Worm (Caenorhabditis elegans) whole organism, L2 larva: ENCODE measurements around the gene mrpl-12.

Source experiments
- C34F6.9 ChIP-seq: fragments of 150-350 bp; optimal IDR thresholded peaks from 2 replicates; lab custom pipeline; 2014; ENCODE audit warnings: missing biosample characterization, missing genetic modification characterization
- F13H6.1 ChIP-seq: sonication (generic microtip); optimal IDR thresholded peaks from 2 replicates; lab custom pipeline; 2016; ENCODE audit warnings: missing genetic modification characterization, missing compliant biosample characterization
- R02D3.7 ChIP-seq: fragments of 150-350 bp; optimal IDR thresholded peaks from 2 replicates; lab custom pipeline; 2014; ENCODE audit warnings: missing biosample characterization, missing genetic modification characterization
- Y55F3AM.14 ChIP-seq: fragments of 200-800 bp; sonication (Bioruptor generic); optimal IDR thresholded peaks from 2 replicates; lab custom pipeline; 2018; ENCODE audit warnings: mild to moderate bottlenecking, missing genetic modification characterization, missing compliant biosample characterization
- ZK546.5 ChIP-seq: sonication (generic microtip); optimal IDR thresholded peaks from 2 replicates; lab custom pipeline; 2017; ENCODE audit warnings: missing biosample characterization, missing genetic modification characterization
- alr-1 ChIP-seq: fragments of 150-350 bp; optimal IDR thresholded peaks from 2 replicates; lab custom pipeline; 2014; ENCODE audit warnings: missing biosample characterization, missing genetic modification characterization
- aly-2 ChIP-seq: fragments of 150-350 bp; optimal IDR thresholded peaks from 2 replicates; lab custom pipeline; 2014; ENCODE audit warnings: missing biosample characterization, missing genetic modification characterization
- blmp-1 ChIP-seq: sonication (generic microtip); optimal IDR thresholded peaks from 2 replicates; lab custom pipeline; 2017; ENCODE audit warnings: missing genetic modification characterization, mild to moderate bottlenecking, missing compliant biosample characterization, antibody characterized with exemption, moderate library complexity; ENCODE audit not compliant: insufficient read depth
- ceh-16 ChIP-seq: fragments of 150-350 bp; optimal IDR thresholded peaks from 2 replicates; lab custom pipeline; 2014; ENCODE audit warnings: missing biosample characterization, missing genetic modification characterization
- ceh-82 ChIP-seq: fragments of 150-350 bp; optimal IDR thresholded peaks from 2 replicates; lab custom pipeline; 2014; ENCODE audit warnings: missing biosample characterization, missing genetic modification characterization
- crh-2 ChIP-seq: sonication (generic microtip); optimal IDR thresholded peaks from 2 replicates; lab custom pipeline; 2017; ENCODE audit warnings: missing biosample characterization, missing genetic modification characterization
- dmd-4 ChIP-seq: sonication (generic microtip); optimal IDR thresholded peaks from 2 replicates; lab custom pipeline; 2017; ENCODE audit warnings: missing biosample characterization, missing genetic modification characterization
- egl-27 ChIP-seq: sonication (generic microtip); optimal IDR thresholded peaks from 3 replicates; lab custom pipeline; 2017; ENCODE audit warnings: missing biosample characterization, missing genetic modification reagents, missing genetic modification characterization
- elt-1 ChIP-seq: fragments of 150-350 bp; optimal IDR thresholded peaks from 2 replicates; lab custom pipeline; 2014; ENCODE audit warnings: missing biosample characterization, missing genetic modification characterization
- elt-3 ChIP-seq: sonication (generic microtip); optimal IDR thresholded peaks from 2 replicates; lab custom pipeline; 2017; ENCODE audit warnings: missing biosample characterization, missing genetic modification characterization
- fos-1 ChIP-seq: fragments of 150-350 bp; optimal IDR thresholded peaks from 2 replicates; lab custom pipeline; 2014; ENCODE audit warnings: missing biosample characterization, missing genetic modification characterization
- gmeb-1 ChIP-seq: fragments of 150-350 bp; optimal IDR thresholded peaks from 2 replicates; lab custom pipeline; 2014; ENCODE audit warnings: missing biosample characterization, missing genetic modification characterization
- lin-11 ChIP-seq: fragments of 150-350 bp; sonication (generic microtip); optimal IDR thresholded peaks from 2 replicates; lab custom pipeline; 2014; ENCODE audit warnings: missing biosample characterization, missing genetic modification characterization, inconsistent platforms, mixed read lengths
- lin-13 ChIP-seq: fragments of 150-350 bp; optimal IDR thresholded peaks from 2 replicates; lab custom pipeline; 2014; ENCODE audit warnings: missing biosample characterization, missing genetic modification reagents, missing genetic modification characterization
- lin-39 ChIP-seq: fragments of 150-350 bp; optimal IDR thresholded peaks from 2 replicates; lab custom pipeline; 2014; ENCODE audit warnings: missing biosample characterization, missing genetic modification reagents, missing genetic modification characterization
- lsy-2 ChIP-seq, 2 experiments: fragments of 150-350 bp in 1 of 2; sonication (generic microtip) in 1 of 2; optimal IDR thresholded peaks; 2 replicates each; lab custom pipeline; 2014 to 2017; ENCODE audit warnings: missing biosample characterization in 2 of 2, missing genetic modification characterization in 2 of 2
- mab-5 ChIP-seq: fragments of 150-350 bp; optimal IDR thresholded peaks from 2 replicates; lab custom pipeline; 2014; ENCODE audit warnings: missing biosample characterization, missing genetic modification characterization
- mdl-1 ChIP-seq, 2 experiments: fragments of 150-350 bp in 1 of 2; sonication (generic microtip) in 1 of 2; optimal IDR thresholded peaks; 2 replicates each; lab custom pipeline; 2017; ENCODE audit warnings: missing biosample characterization in 2 of 2, missing genetic modification characterization in 2 of 2
- nhr-10 ChIP-seq: sonication (generic microtip); optimal IDR thresholded peaks from 2 replicates; lab custom pipeline; 2017; ENCODE audit warnings: missing biosample characterization, missing genetic modification characterization
- nhr-11 ChIP-seq: fragments of 150-350 bp; optimal IDR thresholded peaks from 2 replicates; lab custom pipeline; 2014; ENCODE audit warnings: missing biosample characterization, missing genetic modification characterization
- nhr-129 ChIP-seq: fragments of 150-350 bp; optimal IDR thresholded peaks from 2 replicates; lab custom pipeline; 2014; ENCODE audit warnings: missing biosample characterization, missing genetic modification characterization
- nhr-21 ChIP-seq: fragments of 150-350 bp; optimal IDR thresholded peaks from 2 replicates; lab custom pipeline; 2014; ENCODE audit warnings: missing biosample characterization, missing genetic modification characterization
- nhr-23 ChIP-seq: fragments of 150-350 bp; optimal IDR thresholded peaks from 2 replicates; lab custom pipeline; 2014; ENCODE audit warnings: missing biosample characterization, missing genetic modification reagents, missing genetic modification characterization
- nhr-237 ChIP-seq: fragments of 150-350 bp; optimal IDR thresholded peaks from 2 replicates; lab custom pipeline; 2014; ENCODE audit warnings: missing biosample characterization, missing genetic modification characterization
- nhr-25 ChIP-seq: fragments of 150-350 bp; sonication (generic microtip); optimal IDR thresholded peaks from 3 replicates; lab custom pipeline; 2014; ENCODE audit warnings: missing biosample characterization, missing genetic modification characterization
- nhr-6 ChIP-seq: fragments of 150-350 bp; optimal IDR thresholded peaks from 2 replicates; lab custom pipeline; 2014; ENCODE audit warnings: missing biosample characterization, missing genetic modification characterization
- peb-1 ChIP-seq: fragments of 150-350 bp; optimal IDR thresholded peaks from 2 replicates; lab custom pipeline; 2014; ENCODE audit warnings: missing biosample characterization, missing genetic modification characterization
- sem-4 ChIP-seq: fragments of 150-350 bp; optimal IDR thresholded peaks from 2 replicates; lab custom pipeline; 2014; ENCODE audit warnings: missing biosample characterization, missing genetic modification reagents, missing genetic modification characterization
- sma-3 ChIP-seq: sonication (generic microtip); optimal IDR thresholded peaks from 2 replicates; lab custom pipeline; 2016; ENCODE audit warnings: missing genetic modification reagents, missing genetic modification characterization, missing compliant biosample characterization
- snpc-4 ChIP-seq: fragments of 150-350 bp; optimal IDR thresholded peaks from 2 replicates; lab custom pipeline; 2014; ENCODE audit warnings: missing biosample characterization, missing genetic modification characterization
- unc-39 ChIP-seq: fragments of 150-350 bp; optimal IDR thresholded peaks from 2 replicates; lab custom pipeline; 2014; ENCODE audit warnings: missing biosample characterization, missing genetic modification characterization
- unc-55 ChIP-seq: fragments of 150-350 bp; sonication (generic microtip); optimal IDR thresholded peaks from 3 replicates; lab custom pipeline; 2014; ENCODE audit warnings: missing biosample characterization, missing genetic modification reagents, missing genetic modification characterization
- zag-1 ChIP-seq: fragments of 150-350 bp; optimal IDR thresholded peaks from 2 replicates; lab custom pipeline; 2014; ENCODE audit warnings: missing biosample characterization, missing genetic modification characterization
- ztf-1 ChIP-seq: fragments of 200-800 bp; sonication (Bioruptor generic); conservative IDR thresholded peaks from 2 replicates; pipeline ENCODE4 v1.3.6; 2022; ENCODE audit warnings: missing genetic modification characterization, missing compliant biosample characterization

Gene mrpl-12

DNA sequence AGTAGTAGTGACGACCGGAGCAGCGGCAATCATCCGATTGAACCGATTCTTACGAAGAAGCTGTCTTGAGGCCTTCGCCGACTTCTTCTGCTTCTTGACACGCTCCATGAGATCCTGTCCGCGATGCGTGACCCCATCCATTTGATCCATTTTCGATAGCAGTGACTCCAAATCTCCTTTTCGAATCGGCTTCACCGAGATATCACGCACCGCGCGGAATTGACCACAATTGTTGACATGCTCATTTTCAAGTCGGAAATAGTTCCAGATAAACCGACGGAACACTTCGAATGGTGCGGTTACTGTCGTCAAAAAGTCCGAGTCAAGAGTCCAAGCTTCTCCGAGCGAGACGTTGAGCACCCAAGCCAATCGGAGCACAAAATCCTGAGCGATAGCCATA, 3.7 kb upstream of the mrpl-12 start:
- no peak for TF ChIP-seq nhr-129 (tag; lab: Kevin White, UChicago)
- no peak for TF ChIP-seq nhr-237
- no peak for TF ChIP-seq peb-1 (tag; lab: Kevin White, UChicago)
- TF ChIP-seq nhr-25 (tag; lab: Kevin White, UChicago): no peak
- TF ChIP-seq mab-5: no peak
- TF ChIP-seq Y55F3AM.14 (GFP tag; lab: Kevin White, UChicago): no peak
- no peak for TF ChIP-seq nhr-23 (tag; lab: Kevin White, UChicago)
- no peak for TF ChIP-seq blmp-1 (tag; lab: Kevin White, UChicago)
- TF ChIP-seq ceh-82 (tag; lab: Kevin White, UChicago): no peak
- TF ChIP-seq nhr-21 (tag; lab: Kevin White, UChicago): no peak
- no peak for TF ChIP-seq ZK546.5 (tag; lab: Kevin White, UChicago)
- TF ChIP-seq crh-2: no peak

DNA sequence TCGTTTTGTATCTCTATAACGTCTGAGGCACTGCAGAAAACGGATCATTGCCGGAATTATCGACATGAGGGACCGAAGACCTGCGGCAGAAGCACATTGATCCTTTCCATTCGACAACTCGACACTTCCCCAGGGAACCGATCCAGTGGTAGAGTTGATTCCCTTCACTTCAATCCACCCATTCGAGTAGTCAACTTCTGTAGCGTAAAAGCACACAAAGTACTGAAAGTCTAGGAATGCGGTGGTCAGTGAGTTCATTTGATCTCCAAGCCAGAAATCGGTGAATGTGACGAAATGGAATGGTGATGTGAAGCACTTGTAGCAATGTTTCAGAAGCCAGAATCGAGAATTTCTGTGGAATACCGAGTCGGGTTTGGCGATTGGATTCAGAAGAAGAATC, 3.1 kb upstream of the mrpl-12 start:
- TF ChIP-seq snpc-4: no peak
- no peak for TF ChIP-seq lin-39
- no peak for TF ChIP-seq crh-2
- TF ChIP-seq alr-1: no peak
- TF ChIP-seq nhr-21 (tag; lab: Kevin White, UChicago): no peak
- TF ChIP-seq nhr-129 (tag; lab: Kevin White, UChicago): no peak
- TF ChIP-seq F13H6.1: no peak
- TF ChIP-seq nhr-10: no peak
- no peak for TF ChIP-seq mab-5
- no peak for TF ChIP-seq ZK546.5 (tag; lab: Kevin White, UChicago)
- no peak for TF ChIP-seq nhr-23 (tag; lab: Kevin White, UChicago)
- no peak for TF ChIP-seq blmp-1 (tag; lab: Kevin White, UChicago)
- no peak for TF ChIP-seq C34F6.9 (tag; lab: Kevin White, UChicago)
- no peak for TF ChIP-seq ztf-1 (GFP tag; lab: Robert Waterston, UW)
- TF ChIP-seq aly-2 (tag; lab: Kevin White, UChicago): no peak

DNA sequence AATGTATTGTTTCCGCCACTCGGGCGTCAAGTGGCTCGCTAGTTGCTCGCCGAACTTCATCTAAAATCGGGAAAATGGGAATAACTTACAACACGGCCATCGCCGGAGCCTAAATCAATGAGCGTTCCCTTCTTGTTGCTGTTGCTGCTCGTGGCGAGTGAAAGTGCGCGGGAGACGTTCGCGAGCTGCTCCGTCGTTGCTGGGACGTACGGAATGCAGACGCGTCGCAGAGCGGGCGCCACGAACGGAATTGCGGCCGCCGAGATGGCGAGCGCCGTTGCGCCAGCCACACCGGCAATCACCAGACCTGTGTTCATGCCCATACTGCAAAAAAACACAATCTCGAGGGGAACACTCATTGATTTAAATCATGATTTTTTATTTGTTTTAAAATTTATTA, 1.1 kb upstream of the mrpl-12 start:
- TF ChIP-seq nhr-21 (tag; lab: Kevin White, UChicago) (no peak), elt-1 (tag; lab: Kevin White, UChicago) (no peak), nhr-6 (tag; lab: Kevin White, UChicago) (no peak), Y55F3AM.14 (GFP tag; lab: Kevin White, UChicago) (no peak), alr-1 (no peak), gmeb-1 (tag; lab: Kevin White, UChicago) (no peak), lin-39 (no peak), fos-1 (tag; lab: Kevin White, UChicago) (no peak), nhr-10 (no peak), unc-39 (no peak), ceh-82 (tag; lab: Kevin White, UChicago) (no peak), nhr-129 (tag; lab: Kevin White, UChicago) (no peak), dmd-4 (tag; lab: Kevin White, UChicago) (no peak), aly-2 (tag; lab: Kevin White, UChicago) (no peak), mab-5 (no peak), ZK546.5 (tag; lab: Kevin White, UChicago) (no peak), R02D3.7 (tag; lab: Kevin White, UChicago) (no peak), egl-27 (tag; lab: Kevin White, UChicago) (no peak), elt-3 (tag; lab: Kevin White, UChicago) (no peak)
- TF ChIP-seq, all 48 proteins: peak for 0

DNA sequence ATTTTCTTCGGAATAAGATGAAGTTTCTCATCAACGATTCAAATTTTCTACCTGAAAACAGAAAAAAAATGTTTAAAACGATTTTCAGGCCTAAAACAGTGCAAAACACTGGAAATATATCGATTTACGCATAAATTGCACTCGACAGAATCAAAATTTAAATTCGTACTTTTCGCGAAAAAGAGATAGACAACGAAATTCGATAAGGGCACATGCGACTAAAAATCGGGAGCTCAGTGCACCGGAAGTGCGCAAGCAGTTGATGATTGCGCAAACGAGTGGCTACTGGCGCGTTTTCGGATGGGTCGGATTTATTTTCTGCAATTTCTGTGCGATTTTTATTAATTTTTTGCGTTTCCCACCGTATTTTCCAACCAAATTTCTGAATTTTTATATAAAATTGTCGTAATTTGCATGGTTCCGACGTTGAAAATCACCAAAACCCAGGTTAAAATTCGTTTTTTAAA, 556 bp upstream of the mrpl-12 start, which contains the start of the genes Y39A1A.21 and Y39A1A.22:
Gene Y39A1A.21 (minus strand): TSS at position 51 of the 467 bp plus-strand sequence.
Gene Y39A1A.22 (minus strand): TSS at position 57 of the 467 bp plus-strand sequence.
- TF ChIP-seq nhr-25 (tag; lab: Kevin White, UChicago) (peak; percentile 67), F13H6.1 (peak; percentile 78), sma-3 (GFP tag; lab: Kevin White, UChicago) (peak; percentile 71), zag-1 (peak; percentile 34), nhr-129 (tag; lab: Kevin White, UChicago) (peak; percentile 62), lin-13 (GFP tag; lab: Kevin White, UChicago) (peak; percentile 78), nhr-23 (tag; lab: Kevin White, UChicago) (no peak), dmd-4 (tag; lab: Kevin White, UChicago) (peak; percentile 10), crh-2 (peak; percentile 80), gmeb-1 (tag; lab: Kevin White, UChicago) (peak; percentile 85), nhr-11 (tag; lab: Kevin White, UChicago) (no peak), nhr-6 (tag; lab: Kevin White, UChicago) (peak; percentile 41), unc-55 (peak; percentile 88), Y55F3AM.14 (GFP tag; lab: Kevin White, UChicago) (no peak), mab-5 (peak; percentile 59), lsy-2 (tag; optimal IDR thresholded peaks at IDR 0.05; lab: Kevin White, UChicago) (peak; percentile 84 to 90), R02D3.7 (tag; lab: Kevin White, UChicago) (peak; percentile 46), fos-1 (tag; lab: Kevin White, UChicago) (peak; percentile 74), ceh-82 (tag; lab: Kevin White, UChicago) (peak; percentile 41), C34F6.9 (tag; lab: Kevin White, UChicago) (peak; percentile 95), sem-4 (no peak), egl-27 (tag; lab: Kevin White, UChicago) (peak; percentile 29), mdl-1 (tag; optimal IDR thresholded peaks at IDR 0.05; lab: Kevin White, UChicago) (peak in 1 of 2 experiments; percentile 12), nhr-10 (no peak), lin-11 (tag; lab: Kevin White, UChicago) (peak; percentile 41), nhr-21 (tag; lab: Kevin White, UChicago) (peak; percentile 62), aly-2 (tag; lab: Kevin White, UChicago) (no peak), alr-1 (no peak), ceh-16 (no peak)
